Fruit fly (Drosophila melanogaster) whole organism, embryonic: Measurements from ENCODE around the gene CG11164.

Experiments
- Ada2b ChIP-seq: fragments of 200-800 bp; sonication (Bioruptor generic); IDR thresholded peaks from 2 replicates; pipeline ENCODE4 v1.3.6; 2022; ENCODE audit warnings: missing biosample characterization, missing genetic modification characterization
- Bgb ChIP-seq: fragments of 200-800 bp; sonication (Bioruptor generic); IDR thresholded peaks from 2 replicates; pipeline ENCODE4 v1.3.6; 2022; ENCODE audit warnings: missing biosample characterization, missing genetic modification characterization; ENCODE audit not compliant: partially characterized antibody
- C15 ChIP-seq: fragments of 200-800 bp; sonication (Bioruptor generic); IDR thresholded peaks from 3 replicates; pipeline ENCODE4 v1.3.6; 2022; ENCODE audit warnings: missing biosample characterization, missing genetic modification characterization
- CG11085 ChIP-seq: fragments of 200-800 bp; sonication (Bioruptor generic); IDR thresholded peaks from 2 replicates; pipeline ENCODE4 v1.3.6; 2022; ENCODE audit warnings: missing biosample characterization, missing genetic modification characterization
- CG11093 ChIP-seq: fragments of 200-800 bp; sonication (Bioruptor generic); IDR thresholded peaks from 3 replicates; pipeline ENCODE4 v1.3.6; 2022; ENCODE audit warnings: missing biosample characterization, missing genetic modification characterization
- CG11695 ChIP-seq: fragments of 200-800 bp; sonication (Bioruptor generic); IDR thresholded peaks from 3 replicates; pipeline ENCODE4 v1.3.6; 2022; ENCODE audit warnings: missing biosample characterization, missing genetic modification characterization
- CG14667 ChIP-seq: fragments of 200-800 bp; sonication (Bioruptor generic); IDR thresholded peaks from 2 replicates; pipeline ENCODE4 v1.3.6; 2022; ENCODE audit warnings: missing biosample characterization, missing genetic modification characterization
- CG15269 ChIP-seq: fragments of 200-800 bp; sonication (Bioruptor generic); optimal IDR thresholded peaks from 2 replicates; lab custom pipeline; 2018; ENCODE audit warnings: missing biosample characterization, mild to moderate bottlenecking, missing genetic modification characterization, moderate library complexity
- CG15696 ChIP-seq: fragments of 200-800 bp; sonication (Bioruptor generic); optimal IDR thresholded peaks from 2 replicates; lab custom pipeline; 2019; ENCODE audit warnings: missing biosample characterization, mild to moderate bottlenecking, missing genetic modification characterization, moderate library complexity
- CG17361 ChIP-seq: fragments of 200-800 bp; sonication (Bioruptor generic); IDR thresholded peaks from 3 replicates; pipeline ENCODE4 v1.3.6; 2022; ENCODE audit warnings: missing biosample characterization, missing genetic modification characterization
- CG17385 ChIP-seq: fragments of 200-800 bp; sonication (Bioruptor generic); optimal IDR thresholded peaks from 3 replicates; lab custom pipeline; 2018; ENCODE audit warnings: missing biosample characterization, mild to moderate bottlenecking, missing genetic modification characterization
- CG18476 ChIP-seq: fragments of 200-800 bp; sonication (Bioruptor generic); optimal IDR thresholded peaks from 2 replicates; lab custom pipeline; 2016; ENCODE audit warnings: missing biosample characterization, mild to moderate bottlenecking, missing genetic modification characterization
- CG31365 ChIP-seq: fragments of 200-800 bp; sonication (Bioruptor generic); optimal IDR thresholded peaks from 2 replicates; lab custom pipeline; 2018; ENCODE audit warnings: missing biosample characterization, mild to moderate bottlenecking, missing genetic modification characterization
- CG31441 ChIP-seq: fragments of 200-800 bp; sonication (Bioruptor generic); IDR thresholded peaks from 2 replicates; pipeline ENCODE4 v1.3.6; 2022; ENCODE audit warnings: missing biosample characterization, missing genetic modification characterization
- CG3163 ChIP-seq: fragments of 200-800 bp; sonication (Bioruptor generic); optimal IDR thresholded peaks from 3 replicates; lab custom pipeline; 2016; ENCODE audit warnings: missing biosample characterization, missing genetic modification characterization
- CG3281 ChIP-seq: fragments of 200-800 bp; sonication (Bioruptor generic); optimal IDR thresholded peaks from 3 replicates; lab custom pipeline; 2017; ENCODE audit warnings: missing biosample characterization, mild to moderate bottlenecking, missing genetic modification characterization
- CG33557 ChIP-seq: fragments of 200-800 bp; sonication (Bioruptor generic); optimal IDR thresholded peaks from 2 replicates; lab custom pipeline; 2019; ENCODE audit warnings: missing biosample characterization, mild to moderate bottlenecking, missing genetic modification characterization, moderate library complexity
- CG4424 ChIP-seq: fragments of 200-800 bp; sonication (Bioruptor generic); optimal IDR thresholded peaks from 3 replicates; lab custom pipeline; 2016; ENCODE audit warnings: missing biosample characterization, missing genetic modification characterization
- CG7839 ChIP-seq: fragments of 200-800 bp; sonication (Bioruptor generic); optimal IDR thresholded peaks from 3 replicates; lab custom pipeline; 2018; ENCODE audit warnings: missing biosample characterization, mild to moderate bottlenecking, missing genetic modification characterization, moderate library complexity
- CG9817 ChIP-seq: fragments of 200-800 bp; sonication (Bioruptor generic); optimal IDR thresholded peaks from 2 replicates; lab custom pipeline; 2018; ENCODE audit warnings: missing biosample characterization, mild to moderate bottlenecking, missing genetic modification characterization, moderate library complexity
- CoRest ChIP-seq: fragments of 200-800 bp; sonication (Bioruptor generic); optimal IDR thresholded peaks from 3 replicates; lab custom pipeline; 2018; ENCODE audit warnings: missing biosample characterization, mild to moderate bottlenecking, missing genetic modification characterization, moderate library complexity
- Drgx ChIP-seq: fragments of 200-800 bp; sonication (Bioruptor generic); IDR thresholded peaks from 2 replicates; pipeline ENCODE4 v1.3.6; 2022; ENCODE audit warnings: missing biosample characterization, missing genetic modification characterization
- Ets65A ChIP-seq: fragments of 200-800 bp; sonication (Bioruptor generic); peaks from one replicate; lab custom pipeline; 2016; ENCODE audit warnings: missing biosample characterization, missing genetic modification characterization
- Fer3 ChIP-seq: fragments of 200-800 bp; sonication (Bioruptor generic); optimal IDR thresholded peaks from 2 replicates; lab custom pipeline; 2018; ENCODE audit warnings: missing biosample characterization, mild to moderate bottlenecking, missing genetic modification characterization, moderate library complexity
- H2.0 ChIP-seq: fragments of 200-800 bp; sonication (Bioruptor generic); IDR thresholded peaks from 2 replicates; pipeline ENCODE4 v1.3.6; 2022; ENCODE audit warnings: missing biosample characterization, missing genetic modification characterization
- HHEX ChIP-seq: fragments of 200-800 bp; sonication (Bioruptor generic); optimal IDR thresholded peaks from 3 replicates; lab custom pipeline; 2017; ENCODE audit warnings: missing biosample characterization, mild to moderate bottlenecking, missing genetic modification characterization, missing genetic modification reagents
- HLHmδ ChIP-seq: fragments of 200-800 bp; sonication (Bioruptor generic); optimal IDR thresholded peaks from 2 replicates; lab custom pipeline; 2018; ENCODE audit warnings: missing biosample characterization, mild to moderate bottlenecking, missing genetic modification characterization, moderate library complexity
- Hr51 ChIP-seq, 2 experiments: fragments of 200-800 bp; sonication (Bioruptor generic); optimal IDR thresholded peaks; 2 replicates in 1 of 2; 3 replicates in 1 of 2; lab custom pipeline; 2016 to 2018; ENCODE audit warnings: missing biosample characterization in 2 of 2, missing genetic modification characterization in 2 of 2, mild to moderate bottlenecking in 1 of 2, moderate library complexity in 1 of 2
- Meics ChIP-seq: fragments of 200-800 bp; sonication (Bioruptor generic); optimal IDR thresholded peaks from 2 replicates; lab custom pipeline; 2017; ENCODE audit warnings: missing biosample characterization, mild to moderate bottlenecking, missing genetic modification characterization
- Oaz ChIP-seq: fragments of 200-800 bp; sonication (Bioruptor generic); IDR thresholded peaks from 2 replicates; pipeline ENCODE4 v1.3.6; 2022; ENCODE audit warnings: missing biosample characterization, missing genetic modification characterization
- Oli ChIP-seq: fragments of 200-800 bp; sonication (Bioruptor generic); optimal IDR thresholded peaks from 2 replicates; lab custom pipeline; 2018; ENCODE audit warnings: missing biosample characterization, mild to moderate bottlenecking, missing genetic modification characterization, moderate library complexity
- Ptx1 ChIP-seq: fragments of 200-800 bp; sonication (Bioruptor generic); IDR thresholded peaks from 2 replicates; pipeline ENCODE4 v1.3.6; 2022; ENCODE audit warnings: missing biosample characterization, missing genetic modification characterization
- Taf1 ChIP-seq: fragments of 200-800 bp; sonication (Bioruptor generic); IDR thresholded peaks from 2 replicates; pipeline ENCODE4 v1.3.6; 2022; ENCODE audit warnings: missing biosample characterization, missing genetic modification characterization
- ac ChIP-seq: fragments of 200-800 bp; sonication (Bioruptor generic); optimal IDR thresholded peaks from 3 replicates; lab custom pipeline; 2017; ENCODE audit warnings: missing biosample characterization, mild to moderate bottlenecking, missing genetic modification characterization
- disco-r ChIP-seq: fragments of 200-800 bp; sonication (Bioruptor generic); optimal IDR thresholded peaks from 2 replicates; lab custom pipeline; 2016; ENCODE audit warnings: missing biosample characterization, missing genetic modification characterization
- dpn ChIP-seq, 2 experiments: fragments of 200-800 bp; sonication (Bioruptor generic); optimal IDR thresholded peaks; 3 replicates each; lab custom pipeline; 2016; ENCODE audit warnings: missing biosample characterization in 2 of 2, missing genetic modification characterization in 2 of 2
- gro ChIP-seq: fragments of 200-800 bp; sonication (Bioruptor generic); optimal IDR thresholded peaks from 2 replicates; lab custom pipeline; 2016; ENCODE audit warnings: missing biosample characterization, missing genetic modification characterization
- lola ChIP-seq, 3 experiments: fragments of >200 bp in 2 of 3; fragments of 200-800 bp in 1 of 3; sonication (Bioruptor generic) in 1 of 3; optimal IDR thresholded peaks; 2 replicates each; lab custom pipeline; 2017 to 2019; ENCODE audit warnings: missing biosample characterization in 3 of 3, missing genetic modification characterization in 3 of 3, mild to moderate bottlenecking in 1 of 3, moderate library complexity in 1 of 3
- nerfin-1 ChIP-seq: fragments of 200-800 bp; sonication (Bioruptor generic); optimal IDR thresholded peaks from 3 replicates; lab custom pipeline; 2019; ENCODE audit warnings: missing biosample characterization, mild to moderate bottlenecking, missing genetic modification characterization, moderate library complexity
- nerfin-2 ChIP-seq: fragments of 200-800 bp; sonication (Bioruptor generic); IDR thresholded peaks from 2 replicates; pipeline ENCODE4 v1.3.6; 2022; ENCODE audit warnings: missing biosample characterization, missing genetic modification characterization; ENCODE audit not compliant: partially characterized antibody
- nmo ChIP-seq: fragments of 200-800 bp; sonication (Bioruptor generic); optimal IDR thresholded peaks from 2 replicates; lab custom pipeline; 2018; ENCODE audit warnings: missing biosample characterization, mild to moderate bottlenecking, missing genetic modification characterization, moderate library complexity
- pnt ChIP-seq: fragments of 200-800 bp; sonication (Bioruptor generic); optimal IDR thresholded peaks from 3 replicates; lab custom pipeline; 2016; ENCODE audit warnings: missing biosample characterization, missing genetic modification characterization
- pros ChIP-seq: fragments of 200-800 bp; sonication (Bioruptor generic); optimal IDR thresholded peaks from 3 replicates; lab custom pipeline; 2019; ENCODE audit warnings: missing biosample characterization, mild to moderate bottlenecking, missing genetic modification characterization, moderate library complexity
- row ChIP-seq: fragments of 200-800 bp; sonication (Bioruptor generic); IDR thresholded peaks from 3 replicates; pipeline ENCODE4 v1.3.6; 2022; ENCODE audit warnings: missing biosample characterization, missing genetic modification characterization
- slbo ChIP-seq: fragments of 200-800 bp; sonication (Bioruptor generic); IDR thresholded peaks from 2 replicates; pipeline ENCODE4 v1.3.6; 2022; ENCODE audit warnings: missing biosample characterization, missing genetic modification characterization
- tna ChIP-seq: fragments of 200-800 bp; sonication (Bioruptor generic); IDR thresholded peaks from 2 replicates; pipeline ENCODE4 v1.3.6; 2022; ENCODE audit warnings: missing biosample characterization, missing genetic modification characterization; ENCODE audit not compliant: partially characterized antibody
- wdn ChIP-seq: fragments of 200-800 bp; sonication (Bioruptor generic); IDR thresholded peaks from 2 replicates; pipeline ENCODE4 v1.3.6; 2022; ENCODE audit warnings: missing biosample characterization, missing genetic modification characterization
- zf30C ChIP-seq: fragments of 200-800 bp; sonication (Bioruptor generic); optimal IDR thresholded peaks from 3 replicates; lab custom pipeline; 2018; ENCODE audit warnings: missing biosample characterization, mild to moderate bottlenecking, missing genetic modification characterization

Gene CG11164

dm6 chrX:13677970-13678490 is 10.2 kb downstream of the CG11164 start (continued):
- TF ChIP-seq disco-r (GFP tag; lab: Kevin White, UChicago) = no peak
- TF ChIP-seq CG11085 (GFP tag; lab: Robert Waterston, UW) = no peak
- no peak for TF ChIP-seq C15 (GFP tag; lab: Robert Waterston, UW)
- no peak for TF ChIP-seq dpn (GFP tag; optimal IDR thresholded peaks at IDR 0.05; lab: Kevin White, UChicago)
- TF ChIP-seq Ptx1 (GFP tag; lab: Robert Waterston, UW) = no peak

dm6 chrX:13679565-13679964 is 11.8 kb downstream of the CG11164 start:
- TF ChIP-seq HLHmδ (GFP tag; lab: Kevin White, UChicago) (no peak), CG15696 (tag; lab: Kevin White, UChicago) (peak; percentile 52), tna (GFP tag; lab: Robert Waterston, UW) (no peak), CG31365 (tag; lab: Kevin White, UChicago) (no peak), CG9817 (tag; lab: Kevin White, UChicago) (peak; percentile 24), CG15269 (tag; lab: Kevin White, UChicago) (peak; percentile 41), Oli (peak; percentile 18), CG3281 (GFP tag; lab: Kevin White, UChicago) (peak; percentile 39), gro (GFP tag; lab: Kevin White, UChicago) (no peak), CG11093 (GFP tag; lab: Robert Waterston, UW) (no peak), ac (GFP tag; lab: Kevin White, UChicago) (no peak), CG7839 (tag; lab: Kevin White, UChicago) (peak; percentile 9), slbo (GFP tag; lab: Robert Waterston, UW) (peak; percentile 13; the same call in 1 of the 2 replicates), CG17385 (GFP tag; lab: Kevin White, UChicago) (no peak), Ada2b (GFP tag; lab: Robert Waterston, UW) (peak; percentile 26; the same call in 1 of the 2 replicates), nerfin-2 (GFP tag; lab: Robert Waterston, UW) (no peak), CG3163 (GFP tag; lab: Kevin White, UChicago) (no peak), CG11695 (GFP tag; lab: Robert Waterston, UW) (peak; percentile 39; the same call in 1 of the 3 replicates), Drgx (peak; percentile 67), HHEX (GFP tag; lab: Kevin White, UChicago) (no peak), zf30C (GFP tag; lab: Kevin White, UChicago) (peak; percentile 65), CG18476 (peak; percentile 4), Ets65A (GFP tag; lab: Kevin White, UChicago) (no peak), lola (GFP tag; optimal IDR thresholded peaks at IDR 0.05; lab: Kevin White, UChicago) (peak in 1 of 3 experiments; percentile 44), CG14667 (GFP tag; lab: Robert Waterston, UW) (no peak), wdn (GFP tag; lab: Robert Waterston, UW) (no peak), CG33557 (GFP tag; lab: Kevin White, UChicago) (peak; percentile 16), nmo (GFP tag; lab: Kevin White, UChicago) (peak; percentile 21), Hr51 (GFP tag; optimal IDR thresholded peaks at IDR 0.05; lab: Kevin White, UChicago) (peak in 1 of 2 experiments; percentile 52), nerfin-1 (tag; lab: Kevin White, UChicago) (peak; percentile 6), Fer3 (peak; percentile 19), CG31441 (GFP tag; lab: Robert Waterston, UW) (peak; percentile 61), pnt (GFP tag; lab: Kevin White, UChicago) (no peak), row (peak; percentile 61), Oaz (GFP tag; lab: Robert Waterston, UW) (no peak), CoRest (peak; percentile 29), Taf1 (no peak), Meics (peak; percentile 19), Bgb (GFP tag; lab: Robert Waterston, UW) (no peak), H2.0 (0 out of 2 replicates have a peak, but pooled peaks have one; percentile 15), pros (GFP tag; lab: Kevin White, UChicago) (no peak), CG17361 (peak; percentile 43; the same call in 1 of the 3 replicates), CG4424 (GFP tag; lab: Kevin White, UChicago) (peak; percentile 15)
